Fruit fly (Drosophila melanogaster) whole organism, embryonic: ENCODE results near the gene Diedel2.
A peak's percentile ranks its signal among the peaks of the same experiment; 100 is the strongest.

Experiments
- Ada2b ChIP-seq: fragments of 200-800 bp; sonication (Bioruptor generic); IDR thresholded peaks from 2 replicates; pipeline ENCODE4 v1.3.6; 2022; ENCODE audit warnings: missing biosample characterization, missing genetic modification characterization
- Aef1 ChIP-seq: fragments of 200-800 bp; sonication (Bioruptor generic); IDR thresholded peaks from 3 replicates; pipeline ENCODE4 v1.3.6; 2022; ENCODE audit warnings: missing biosample characterization, missing genetic modification characterization
- Atf-2 ChIP-seq: fragments of 200-800 bp; sonication (Bioruptor generic); optimal IDR thresholded peaks from 2 replicates; lab custom pipeline; 2016; ENCODE audit warnings: missing biosample characterization, missing genetic modification characterization
- CG10209 ChIP-seq: fragments of 200-800 bp; sonication (Bioruptor generic); optimal IDR thresholded peaks from 3 replicates; lab custom pipeline; 2017; ENCODE audit warnings: missing biosample characterization, mild to moderate bottlenecking, missing genetic modification characterization, missing genetic modification reagents
- CG10654 ChIP-seq: fragments of 200-800 bp; sonication (Bioruptor generic); optimal IDR thresholded peaks from 2 replicates; lab custom pipeline; 2016; ENCODE audit warnings: missing biosample characterization, missing genetic modification characterization
- CG11247 ChIP-seq: fragments of 200-800 bp; sonication (Bioruptor generic); IDR thresholded peaks from 2 replicates; pipeline ENCODE4 v1.3.6; 2022; ENCODE audit warnings: missing biosample characterization, missing genetic modification characterization
- CG11504 ChIP-seq: fragments of 200-800 bp; sonication (Bioruptor generic); optimal IDR thresholded peaks from 3 replicates; lab custom pipeline; 2019; ENCODE audit warnings: missing biosample characterization, mild to moderate bottlenecking, missing genetic modification characterization, moderate library complexity
- CG14441 ChIP-seq: fragments of 200-800 bp; sonication (Bioruptor generic); IDR thresholded peaks from 2 replicates; pipeline ENCODE4 v1.3.6; 2022; ENCODE audit warnings: missing biosample characterization, missing genetic modification characterization
- CG17802 ChIP-seq: fragments of 200-800 bp; sonication (Bioruptor generic); optimal IDR thresholded peaks from 2 replicates; lab custom pipeline; 2018; ENCODE audit warnings: missing biosample characterization, mild to moderate bottlenecking, missing genetic modification characterization, moderate library complexity
- CG18619 ChIP-seq: fragments of 200-800 bp; sonication (Bioruptor generic); optimal IDR thresholded peaks from 3 replicates; lab custom pipeline; 2017; ENCODE audit warnings: missing biosample characterization, mild to moderate bottlenecking, missing genetic modification characterization
- CG2120 ChIP-seq: fragments of 200-800 bp; sonication (Bioruptor generic); optimal IDR thresholded peaks from 3 replicates; lab custom pipeline; 2016; ENCODE audit warnings: missing biosample characterization, missing genetic modification characterization
- CG2678 ChIP-seq: fragments of 200-800 bp; sonication (Bioruptor generic); optimal IDR thresholded peaks from 3 replicates; lab custom pipeline; 2019; ENCODE audit warnings: missing biosample characterization, mild to moderate bottlenecking, missing genetic modification characterization, moderate library complexity
- CG34376 ChIP-seq: fragments of 200-800 bp; sonication (Bioruptor generic); optimal IDR thresholded peaks from 2 replicates; lab custom pipeline; 2018; ENCODE audit warnings: missing biosample characterization, mild to moderate bottlenecking, missing genetic modification characterization
- CG42726 ChIP-seq: fragments of 200-800 bp; sonication (Bioruptor generic); IDR thresholded peaks from 2 replicates; pipeline ENCODE4 v1.3.6; 2022; ENCODE audit warnings: missing biosample characterization, missing genetic modification characterization; ENCODE audit not compliant: partially characterized antibody
- CG4328 ChIP-seq: fragments of 200-800 bp; sonication (Bioruptor generic); optimal IDR thresholded peaks from 3 replicates; lab custom pipeline; 2017; ENCODE audit warnings: missing biosample characterization, missing genetic modification reagents, missing genetic modification characterization
- CG5245 ChIP-seq: fragments of 200-800 bp; sonication (Bioruptor generic); optimal IDR thresholded peaks from 3 replicates; lab custom pipeline; 2016; ENCODE audit warnings: missing biosample characterization, missing genetic modification characterization
- CG5953 ChIP-seq: fragments of 200-800 bp; sonication (Bioruptor generic); IDR thresholded peaks from 2 replicates; pipeline ENCODE4 v1.3.6; 2022; ENCODE audit warnings: missing biosample characterization, missing genetic modification characterization
- CG7271 ChIP-seq: fragments of 200-800 bp; sonication (Bioruptor generic); optimal IDR thresholded peaks from 2 replicates; lab custom pipeline; 2018; ENCODE audit warnings: missing biosample characterization, mild to moderate bottlenecking, missing genetic modification characterization, moderate library complexity
- CG7745 ChIP-seq: fragments of 200-800 bp; sonication (Bioruptor generic); optimal IDR thresholded peaks from 2 replicates; lab custom pipeline; 2018; ENCODE audit warnings: missing biosample characterization, mild to moderate bottlenecking, missing genetic modification characterization, moderate library complexity
- CG9932 ChIP-seq: fragments of 200-800 bp; sonication (Bioruptor generic); IDR thresholded peaks from 2 replicates; pipeline ENCODE4 v1.3.6; 2022; ENCODE audit warnings: missing biosample characterization, missing genetic modification characterization
- D19B ChIP-seq: fragments of 200-800 bp; sonication (Bioruptor generic); optimal IDR thresholded peaks from 2 replicates; lab custom pipeline; 2017; ENCODE audit warnings: missing biosample characterization, mild to moderate bottlenecking, missing genetic modification characterization
- Gsc ChIP-seq: fragments of 200-800 bp; sonication (Bioruptor generic); IDR thresholded peaks from 2 replicates; pipeline ENCODE4 v1.3.6; 2022; ENCODE audit warnings: missing biosample characterization, missing genetic modification characterization
- H15 ChIP-seq: fragments of 200-800 bp; sonication (Bioruptor generic); IDR thresholded peaks from 3 replicates; pipeline ENCODE4 v1.3.6; 2022; ENCODE audit warnings: missing biosample characterization, missing genetic modification characterization
- HLH3B ChIP-seq: fragments of 200-800 bp; sonication (Bioruptor generic); IDR thresholded peaks from 2 replicates; pipeline ENCODE4 v1.3.6; 2022; ENCODE audit warnings: missing biosample characterization, missing genetic modification characterization
- Kr ChIP-seq: fragments of 200-800 bp; sonication (Bioruptor generic); optimal IDR thresholded peaks from 2 replicates; lab custom pipeline; 2017; ENCODE audit warnings: missing biosample characterization, mild to moderate bottlenecking, missing genetic modification characterization
- Nf-YA ChIP-seq: fragments of 200-800 bp; sonication (Bioruptor generic); IDR thresholded peaks from 2 replicates; pipeline ENCODE4 v1.3.6; 2022; ENCODE audit warnings: missing biosample characterization, missing genetic modification characterization
- Scr ChIP-seq: fragments of 200-800 bp; sonication (Bioruptor generic); IDR thresholded peaks from 2 replicates; pipeline ENCODE4 v1.3.6; 2022; ENCODE audit warnings: missing biosample characterization, missing genetic modification characterization; ENCODE audit not compliant: partially characterized antibody
- Sin3A ChIP-seq: fragments of >200 bp; optimal IDR thresholded peaks from 2 replicates; lab custom pipeline; 2018
- Six4 ChIP-seq: fragments of 200-800 bp; sonication (Bioruptor generic); optimal IDR thresholded peaks from 2 replicates; lab custom pipeline; 2016; ENCODE audit warnings: missing biosample characterization, missing genetic modification characterization
- Sox102F ChIP-seq: fragments of 200-800 bp; sonication (Bioruptor generic); optimal IDR thresholded peaks from 2 replicates; lab custom pipeline; 2018; ENCODE audit warnings: missing biosample characterization, mild to moderate bottlenecking, missing genetic modification characterization, moderate library complexity
- Xbp1 ChIP-seq: fragments of 200-800 bp; sonication (Bioruptor generic); optimal IDR thresholded peaks from 3 replicates; lab custom pipeline; 2016; ENCODE audit warnings: missing biosample characterization, mild to moderate bottlenecking, missing genetic modification characterization
- cas ChIP-seq: fragments of 200-800 bp; sonication (Bioruptor generic); IDR thresholded peaks from 2 replicates; pipeline ENCODE4 v1.3.6; 2022; ENCODE audit warnings: missing biosample characterization, missing genetic modification characterization
- chm ChIP-seq: fragments of 200-800 bp; sonication (Bioruptor generic); IDR thresholded peaks from 2 replicates; pipeline ENCODE4 v1.3.6; 2022; ENCODE audit warnings: missing biosample characterization, missing genetic modification characterization
- crol ChIP-seq: fragments of 200-800 bp; sonication (Bioruptor generic); IDR thresholded peaks from 2 replicates; pipeline ENCODE4 v1.3.6; 2022; ENCODE audit warnings: missing biosample characterization, missing genetic modification characterization
- dysf ChIP-seq: fragments of 200-800 bp; sonication (Bioruptor generic); IDR thresholded peaks from 3 replicates; pipeline ENCODE4 v1.3.6; 2022; ENCODE audit warnings: missing biosample characterization, missing genetic modification characterization
- eyg ChIP-seq: fragments of 200-800 bp; sonication (Bioruptor generic); optimal IDR thresholded peaks from 3 replicates; lab custom pipeline; 2016; ENCODE audit warnings: missing biosample characterization, missing genetic modification characterization
- grau ChIP-seq: fragments of 200-800 bp; optimal IDR thresholded peaks from 3 replicates; lab custom pipeline; 2019; ENCODE audit warnings: missing biosample characterization, mild to moderate bottlenecking, missing genetic modification characterization, moderate library complexity
- h ChIP-seq: fragments of >200 bp; optimal IDR thresholded peaks from 2 replicates; lab custom pipeline; 2017
- lab ChIP-seq: fragments of 200-800 bp; sonication (Bioruptor generic); optimal IDR thresholded peaks from 3 replicates; lab custom pipeline; 2017; ENCODE audit warnings: missing biosample characterization, missing genetic modification characterization, mild to moderate bottlenecking, moderate library complexity, missing genetic modification reagents
- lilli ChIP-seq: fragments of 200-800 bp; sonication (Bioruptor generic); optimal IDR thresholded peaks from 3 replicates; lab custom pipeline; 2016; ENCODE audit warnings: missing biosample characterization, missing genetic modification characterization
- mirr ChIP-seq: fragments of 200-800 bp; sonication (Bioruptor generic); optimal IDR thresholded peaks from 3 replicates; lab custom pipeline; 2018; ENCODE audit warnings: missing biosample characterization, mild to moderate bottlenecking, missing genetic modification characterization
- phol ChIP-seq: fragments of 200-800 bp; sonication (Bioruptor generic); optimal IDR thresholded peaks from 3 replicates; lab custom pipeline; 2018; ENCODE audit warnings: missing biosample characterization, mild to moderate bottlenecking, missing genetic modification characterization, moderate library complexity
- run ChIP-seq: fragments of 200-800 bp; sonication (Bioruptor generic); optimal IDR thresholded peaks from 3 replicates; lab custom pipeline; 2018; ENCODE audit warnings: missing biosample characterization, mild to moderate bottlenecking, missing genetic modification characterization
- schlank ChIP-seq: fragments of 200-800 bp; sonication (Bioruptor generic); optimal IDR thresholded peaks from 2 replicates; lab custom pipeline; 2018; ENCODE audit warnings: missing biosample characterization, mild to moderate bottlenecking, missing genetic modification characterization
- slbo ChIP-seq: fragments of 200-800 bp; sonication (Bioruptor generic); IDR thresholded peaks from 2 replicates; pipeline ENCODE4 v1.3.6; 2022; ENCODE audit warnings: missing biosample characterization, missing genetic modification characterization
- sob ChIP-seq: fragments of 200-800 bp; sonication (Bioruptor generic); IDR thresholded peaks from 2 replicates; pipeline ENCODE4 v1.3.6; 2022; ENCODE audit warnings: missing biosample characterization, missing genetic modification characterization
- tgo ChIP-seq: fragments of 200-800 bp; sonication (Bioruptor generic); IDR thresholded peaks from 3 replicates; pipeline ENCODE4 v1.3.6; 2022; ENCODE audit warnings: missing biosample characterization, missing genetic modification characterization
- tio ChIP-seq: fragments of 200-800 bp; sonication (Bioruptor generic); optimal IDR thresholded peaks from 2 replicates; lab custom pipeline; 2017; ENCODE audit warnings: missing biosample characterization, missing genetic modification characterization, inconsistent platforms
- trh ChIP-seq: fragments of 200-800 bp; sonication (Bioruptor generic); optimal IDR thresholded peaks from 2 replicates; lab custom pipeline; 2016; ENCODE audit warnings: missing biosample characterization, missing genetic modification characterization
- ttk ChIP-seq: fragments of 200-800 bp; sonication (Bioruptor generic); IDR thresholded peaks from 2 replicates; pipeline ENCODE4 v2.1.2; 2022; ENCODE audit warnings: missing biosample characterization, missing genetic modification characterization
- vnd ChIP-seq: fragments of 200-800 bp; sonication (Bioruptor generic); IDR thresholded peaks from 3 replicates; pipeline ENCODE4 v1.3.6; 2022; ENCODE audit warnings: missing biosample characterization, missing genetic modification characterization; ENCODE audit not compliant: partially characterized antibody
- wdn ChIP-seq: fragments of 200-800 bp; sonication (Bioruptor generic); IDR thresholded peaks from 2 replicates; pipeline ENCODE4 v1.3.6; 2022; ENCODE audit warnings: missing biosample characterization, missing genetic modification characterization
- yki ChIP-seq: fragments of >200 bp; optimal IDR thresholded peaks from 3 replicates; lab custom pipeline; 2018

Diedel2 gene

dm6 chr3R:29651488-29651887, 43.2 kb downstream of the Diedel2 start (continued):
- TF ChIP-seq sob (0 out of 2 replicates have a peak, but pooled peaks have one; percentile 8), grau (peak; percentile 39), eyg (GFP tag; lab: Kevin White, UChicago) (no peak), vnd (GFP tag; lab: Robert Waterston, UW) (no peak), CG9932 (no peak), CG11504 (tag; lab: Kevin White, UChicago) (peak; percentile 64), tio (GFP tag; lab: Kevin White, UChicago) (peak; percentile 4), CG5953 (GFP tag; lab: Robert Waterston, UW) (no peak), CG17802 (tag; lab: Kevin White, UChicago) (no peak), Kr (no peak), Ada2b (GFP tag; lab: Robert Waterston, UW) (peak; percentile 59), CG18619 (GFP tag; lab: Kevin White, UChicago) (peak; percentile 2), H15 (GFP tag; lab: Robert Waterston, UW) (0 out of 3 replicates have a peak, but pooled peaks have one; percentile 25), wdn (GFP tag; lab: Robert Waterston, UW) (no peak), schlank (tag; lab: Kevin White, UChicago) (no peak), lilli (GFP tag; lab: Kevin White, UChicago) (peak; percentile 24), CG5245 (GFP tag; lab: Kevin White, UChicago) (no peak), yki (lab: Kevin White, UChicago) (no peak), chm (GFP tag; lab: Robert Waterston, UW) (no peak), run (tag; lab: Kevin White, UChicago) (no peak), lab (GFP tag; lab: Kevin White, UChicago) (peak; percentile 80), Aef1 (peak; percentile 16; the same call in 1 of the 3 replicates), crol (no peak), Sin3A (lab: Kevin White, UChicago) (no peak), CG10209 (no peak), CG7745 (no peak), D19B (no peak), Six4 (no peak), Atf-2 (GFP tag; lab: Kevin White, UChicago) (no peak), Sox102F (GFP tag; lab: Kevin White, UChicago) (peak; percentile 37), ttk (GFP tag; lab: Robert Waterston, UW) (peak; percentile 39; the same call in 1 of the 2 replicates), CG34376 (GFP tag; lab: Kevin White, UChicago) (peak; percentile 25), cas (GFP tag; lab: Robert Waterston, UW) (no peak), CG42726 (GFP tag; lab: Robert Waterston, UW) (no peak), mirr (GFP tag; lab: Kevin White, UChicago) (no peak), trh (GFP tag; lab: Kevin White, UChicago) (no peak), Gsc (GFP tag; lab: Robert Waterston, UW) (no peak), CG14441 (peak; percentile 30; the same call in 1 of the 2 replicates), phol (tag; lab: Kevin White, UChicago) (peak; percentile 6), CG2120 (GFP tag; lab: Kevin White, UChicago) (peak; percentile 42), HLH3B (GFP tag; lab: Robert Waterston, UW) (no peak), CG2678 (peak; percentile 64), CG4328 (GFP tag; lab: Kevin White, UChicago) (no peak), CG11247 (no peak), Xbp1 (GFP tag; lab: Kevin White, UChicago) (peak; percentile 54), CG7271 (tag; lab: Kevin White, UChicago) (no peak), tgo (GFP tag; lab: Robert Waterston, UW) (peak; percentile 50; the same call in 2 of the 3 replicates), slbo (peak; percentile 56; the same call in 1 of the 2 replicates), CG10654 (GFP tag; lab: Kevin White, UChicago) (no peak), dysf (GFP tag; lab: Robert Waterston, UW) (peak; percentile 45; the same call in 1 of the 3 replicates), h (lab: Kevin White, UChicago) (no peak), Scr (no peak), Nf-YA (GFP tag; lab: Robert Waterston, UW) (0 out of 2 replicates have a peak, but pooled peaks have one; percentile 17)
